Fruit fly (Drosophila melanogaster) whole organism, embryonic: Measurements from ENCODE around the gene Tnpo-SR.

Experiments
- Asciz ChIP-seq: fragments of 200-800 bp; sonication (Bioruptor generic); optimal IDR thresholded peaks from 2 replicates; lab custom pipeline; 2017; ENCODE audit warnings: missing biosample characterization, mild to moderate bottlenecking, missing genetic modification characterization, missing genetic modification reagents
- Bgb ChIP-seq: fragments of 200-800 bp; sonication (Bioruptor generic); IDR thresholded peaks from 2 replicates; pipeline ENCODE4 v1.3.6; 2022; ENCODE audit warnings: missing biosample characterization, missing genetic modification characterization; ENCODE audit not compliant: partially characterized antibody
- CG10267 ChIP-seq: fragments of 200-800 bp; sonication (Bioruptor generic); optimal IDR thresholded peaks from 2 replicates; lab custom pipeline; 2018; ENCODE audit warnings: missing biosample characterization, mild to moderate bottlenecking, missing genetic modification characterization, moderate library complexity
- CG11247 ChIP-seq: fragments of 200-800 bp; sonication (Bioruptor generic); IDR thresholded peaks from 2 replicates; pipeline ENCODE4 v1.3.6; 2022; ENCODE audit warnings: missing biosample characterization, missing genetic modification characterization
- CG14710 ChIP-seq: fragments of 200-800 bp; sonication (Bioruptor generic); optimal IDR thresholded peaks from 3 replicates; lab custom pipeline; 2019; ENCODE audit warnings: missing biosample characterization, mild to moderate bottlenecking, missing genetic modification characterization, moderate library complexity
- CG18476 ChIP-seq: fragments of 200-800 bp; sonication (Bioruptor generic); optimal IDR thresholded peaks from 2 replicates; lab custom pipeline; 2016; ENCODE audit warnings: missing biosample characterization, mild to moderate bottlenecking, missing genetic modification characterization
- CG2116 ChIP-seq: fragments of 200-800 bp; sonication (Bioruptor generic); optimal IDR thresholded peaks from 3 replicates; lab custom pipeline; 2018; ENCODE audit warnings: missing biosample characterization, mild to moderate bottlenecking, missing genetic modification characterization
- CG2199 ChIP-seq: fragments of 200-800 bp; sonication (Bioruptor generic); IDR thresholded peaks from 3 replicates; pipeline ENCODE4 v1.3.6; 2022; ENCODE audit warnings: missing biosample characterization, missing genetic modification characterization
- CG30431 ChIP-seq: fragments of 200-800 bp; sonication (Bioruptor generic); optimal IDR thresholded peaks from 2 replicates; lab custom pipeline; 2017; ENCODE audit warnings: missing biosample characterization, missing genetic modification characterization
- CG4617 ChIP-seq: fragments of 200-800 bp; sonication (Bioruptor generic); optimal IDR thresholded peaks from 3 replicates; lab custom pipeline; 2016; ENCODE audit warnings: missing biosample characterization, missing genetic modification characterization, borderline replicate concordance
- CG4707 ChIP-seq: fragments of 200-800 bp; sonication (Bioruptor generic); optimal IDR thresholded peaks from 2 replicates; lab custom pipeline; 2018; ENCODE audit warnings: missing biosample characterization, mild to moderate bottlenecking, missing genetic modification characterization, moderate library complexity
- CG6272 ChIP-seq: fragments of 200-800 bp; sonication (Bioruptor generic); IDR thresholded peaks from 2 replicates; pipeline ENCODE4 v1.3.6; 2022; ENCODE audit warnings: missing biosample characterization, missing genetic modification characterization
- CG6654 ChIP-seq: fragments of 200-800 bp; sonication (Bioruptor generic); optimal IDR thresholded peaks from 2 replicates; lab custom pipeline; 2017; ENCODE audit warnings: missing biosample characterization, mild to moderate bottlenecking, missing genetic modification characterization
- CG6791 ChIP-seq: fragments of 200-800 bp; sonication (Bioruptor generic); IDR thresholded peaks from 3 replicates; pipeline ENCODE4 v1.3.6; 2022; ENCODE audit warnings: missing biosample characterization, missing genetic modification characterization; ENCODE audit not compliant: partially characterized antibody
- CG7786 ChIP-seq: fragments of 200-800 bp; sonication (Bioruptor generic); optimal IDR thresholded peaks from 2 replicates; lab custom pipeline; 2016; ENCODE audit warnings: missing biosample characterization, missing genetic modification characterization
- CG7928 ChIP-seq: fragments of 200-800 bp; sonication (Bioruptor generic); optimal IDR thresholded peaks from 2 replicates; lab custom pipeline; 2017; ENCODE audit warnings: missing biosample characterization, mild to moderate bottlenecking, missing genetic modification characterization
- CG8359 ChIP-seq: fragments of 200-800 bp; sonication (Bioruptor generic); optimal IDR thresholded peaks from 2 replicates; lab custom pipeline; 2017; ENCODE audit warnings: missing biosample characterization, mild to moderate bottlenecking, missing genetic modification characterization, borderline replicate concordance
- Camta ChIP-seq: fragments of 200-800 bp; sonication (Bioruptor generic); optimal IDR thresholded peaks from 2 replicates; lab custom pipeline; 2016; ENCODE audit warnings: missing biosample characterization, missing genetic modification characterization
- Dbx ChIP-seq: fragments of 200-800 bp; sonication (Bioruptor generic); IDR thresholded peaks from 3 replicates; pipeline ENCODE4 v1.3.6; 2022; ENCODE audit warnings: missing biosample characterization, missing genetic modification characterization
- Dek ChIP-seq: fragments of 200-800 bp; sonication (Bioruptor generic); optimal IDR thresholded peaks from 3 replicates; lab custom pipeline; 2019; ENCODE audit warnings: missing biosample characterization, mild to moderate bottlenecking, missing genetic modification characterization, moderate library complexity
- Dref ChIP-seq: fragments of 200-800 bp; sonication (Bioruptor generic); IDR thresholded peaks from 2 replicates; pipeline ENCODE4 v1.3.6; 2022; ENCODE audit warnings: missing biosample characterization, missing genetic modification characterization
- E2f2 ChIP-seq: fragments of 200-800 bp; sonication (Bioruptor generic); IDR thresholded peaks from 2 replicates; pipeline ENCODE4 v1.3.6; 2022; ENCODE audit warnings: missing biosample characterization, missing genetic modification characterization
- ERR ChIP-seq: fragments of 200-800 bp; sonication (Bioruptor generic); optimal IDR thresholded peaks from 2 replicates; lab custom pipeline; 2016; ENCODE audit warnings: missing biosample characterization, missing genetic modification characterization
- Elba2 ChIP-seq: fragments of 200-800 bp; sonication (Bioruptor generic); optimal IDR thresholded peaks from 3 replicates; lab custom pipeline; 2016; ENCODE audit warnings: missing biosample characterization, missing genetic modification characterization
- Ets97D ChIP-seq: fragments of 200-800 bp; sonication (Bioruptor generic); optimal IDR thresholded peaks from 3 replicates; lab custom pipeline; 2016; ENCODE audit warnings: missing biosample characterization, missing genetic modification characterization
- Fer1 ChIP-seq: fragments of 200-800 bp; sonication (Bioruptor generic); optimal IDR thresholded peaks from 2 replicates; lab custom pipeline; 2017; ENCODE audit warnings: missing biosample characterization, mild to moderate bottlenecking, missing genetic modification characterization
- HHEX ChIP-seq: fragments of 200-800 bp; sonication (Bioruptor generic); optimal IDR thresholded peaks from 3 replicates; lab custom pipeline; 2017; ENCODE audit warnings: missing biosample characterization, mild to moderate bottlenecking, missing genetic modification characterization, missing genetic modification reagents
- Hand ChIP-seq: fragments of 200-800 bp; sonication (Bioruptor generic); optimal IDR thresholded peaks from 2 replicates; lab custom pipeline; 2017; ENCODE audit warnings: mild to moderate bottlenecking, missing biosample characterization, missing genetic modification reagents, missing genetic modification characterization
- MESR4 ChIP-seq: fragments of 200-800 bp; sonication (Bioruptor generic); optimal IDR thresholded peaks from 2 replicates; lab custom pipeline; 2018; ENCODE audit warnings: missing biosample characterization, mild to moderate bottlenecking, missing genetic modification characterization, moderate library complexity
- Opbp ChIP-seq: fragments of 200-800 bp; sonication (Bioruptor generic); IDR thresholded peaks from 3 replicates; pipeline ENCODE4 v1.3.6; 2022; ENCODE audit warnings: missing biosample characterization, missing genetic modification characterization; ENCODE audit not compliant: partially characterized antibody
- Pdp1 ChIP-seq, 2 experiments: fragments of 200-800 bp; sonication (Bioruptor generic); optimal IDR thresholded peaks; 3 replicates each; lab custom pipeline; 2016; ENCODE audit warnings: missing biosample characterization in 2 of 2, missing genetic modification characterization in 2 of 2, mild to moderate bottlenecking in 1 of 2, moderate library complexity in 1 of 2
- YL-1 ChIP-seq: fragments of 200-800 bp; sonication (Bioruptor generic); optimal IDR thresholded peaks from 3 replicates; lab custom pipeline; 2017; ENCODE audit warnings: missing biosample characterization, mild to moderate bottlenecking, missing genetic modification characterization
- bbx ChIP-seq: fragments of 200-800 bp; sonication (Bioruptor generic); IDR thresholded peaks from 2 replicates; pipeline ENCODE4 v1.3.6; 2022; ENCODE audit warnings: missing biosample characterization, missing genetic modification characterization; ENCODE audit not compliant: partially characterized antibody
- croc ChIP-seq: fragments of 200-800 bp; sonication (Bioruptor generic); conservative IDR thresholded peaks from 3 replicates; pipeline ENCODE4 v1.3.6; 2022; ENCODE audit warnings: missing biosample characterization, missing genetic modification characterization
- crp ChIP-seq, 2 experiments: fragments of 200-800 bp; sonication (Bioruptor generic); optimal IDR thresholded peaks; 2 replicates in 1 of 2; 3 replicates in 1 of 2; lab custom pipeline; 2017; ENCODE audit warnings: missing biosample characterization in 2 of 2, missing genetic modification characterization in 2 of 2, mild to moderate bottlenecking in 1 of 2, moderate library complexity in 1 of 2
- dan ChIP-seq: fragments of 200-800 bp; sonication (Bioruptor generic); IDR thresholded peaks from 2 replicates; pipeline ENCODE4 v1.3.6; 2022; ENCODE audit warnings: missing biosample characterization, missing genetic modification characterization
- fd64A ChIP-seq: fragments of 200-800 bp; sonication (Bioruptor generic); optimal IDR thresholded peaks from 3 replicates; lab custom pipeline; 2018; ENCODE audit warnings: missing biosample characterization, mild to moderate bottlenecking, missing genetic modification characterization
- fru ChIP-seq: fragments of >200 bp; optimal IDR thresholded peaks from 2 replicates; lab custom pipeline; 2017
- ftz-f1 ChIP-seq: fragments of 200-800 bp; sonication (Bioruptor generic); optimal IDR thresholded peaks from 2 replicates; lab custom pipeline; 2016; ENCODE audit warnings: missing biosample characterization, missing genetic modification characterization
- insv ChIP-seq, 2 experiments: fragments of 200-800 bp; sonication (Bioruptor generic); optimal IDR thresholded peaks; 3 replicates each; lab custom pipeline; 2016 to 2018; ENCODE audit warnings: missing biosample characterization in 2 of 2, missing genetic modification characterization in 2 of 2
- nerfin-2 ChIP-seq: fragments of 200-800 bp; sonication (Bioruptor generic); IDR thresholded peaks from 2 replicates; pipeline ENCODE4 v1.3.6; 2022; ENCODE audit warnings: missing biosample characterization, missing genetic modification characterization; ENCODE audit not compliant: partially characterized antibody
- otp ChIP-seq: fragments of 200-800 bp; sonication (Bioruptor generic); IDR thresholded peaks from 3 replicates; pipeline ENCODE4, ENCODE4 v1.3.6; 2022; ENCODE audit warnings: missing biosample characterization, missing genetic modification characterization
- sd ChIP-seq: fragments of 200-800 bp; sonication (Bioruptor generic); optimal IDR thresholded peaks from 3 replicates; lab custom pipeline; 2018; ENCODE audit warnings: missing biosample characterization, mild to moderate bottlenecking, missing genetic modification characterization, moderate library complexity
- seq ChIP-seq: fragments of 200-800 bp; sonication (Bioruptor generic); IDR thresholded peaks from 2 replicates; pipeline ENCODE4 v1.3.6; 2022; ENCODE audit warnings: missing biosample characterization, missing genetic modification characterization
- sr ChIP-seq: fragments of 200-800 bp; sonication (Bioruptor generic); IDR thresholded peaks from 3 replicates; pipeline ENCODE4 v1.3.6; 2022; ENCODE audit warnings: missing biosample characterization, missing genetic modification characterization
- stwl ChIP-seq: fragments of 200-800 bp; sonication (Bioruptor generic); optimal IDR thresholded peaks from 3 replicates; lab custom pipeline; 2018; ENCODE audit warnings: missing biosample characterization, mild to moderate bottlenecking, missing genetic modification characterization, moderate library complexity
- sug ChIP-seq: fragments of 200-800 bp; optimal IDR thresholded peaks from 2 replicates; lab custom pipeline; 2019; ENCODE audit warnings: missing biosample characterization, mild to moderate bottlenecking, missing genetic modification characterization, moderate library complexity
- tll ChIP-seq, 2 experiments: fragments of 200-800 bp in 1 of 2; fragments of >200 bp in 1 of 2; sonication (Bioruptor generic) in 1 of 2; optimal IDR thresholded peaks; 2 replicates each; lab custom pipeline; 2017 to 2019; ENCODE audit warnings: missing biosample characterization in 2 of 2, missing genetic modification characterization in 2 of 2, mild to moderate bottlenecking in 1 of 2, moderate library complexity in 1 of 2
- twi ChIP-seq: fragments of 200-800 bp; optimal IDR thresholded peaks from 2 replicates; lab custom pipeline; 2019; ENCODE audit warnings: missing biosample characterization, mild to moderate bottlenecking, missing genetic modification characterization, moderate library complexity
- tx ChIP-seq: fragments of 200-800 bp; sonication (Bioruptor generic); optimal IDR thresholded peaks from 2 replicates; lab custom pipeline; 2016; ENCODE audit warnings: missing biosample characterization, missing genetic modification characterization
- wek ChIP-seq: fragments of 200-800 bp; sonication (Bioruptor generic); optimal IDR thresholded peaks from 3 replicates; lab custom pipeline; 2018; ENCODE audit warnings: missing biosample characterization, mild to moderate bottlenecking, missing genetic modification characterization, moderate library complexity
- zfh1 ChIP-seq: fragments of 200-800 bp; sonication (Bioruptor generic); IDR thresholded peaks from 3 replicates; pipeline ENCODE4 v1.3.6; 2022; ENCODE audit warnings: missing biosample characterization, missing genetic modification characterization

The Tnpo-SR gene

dm6 chr2L:2739820-2740230 is 19.9 kb upstream of the Tnpo-SR start, which contains the start of gene Hrs (continued):
- TF ChIP-seq CG10267 (tag; lab: Kevin White, UChicago) = peak; percentile 54
- TF ChIP-seq fd64A (GFP tag; lab: Kevin White, UChicago) = no peak
- TF ChIP-seq CG6791 = 0 out of 3 replicates have a peak, but pooled peaks have one; percentile 51
- TF ChIP-seq wek (GFP tag; lab: Kevin White, UChicago) = no peak
- TF ChIP-seq Fer1 (GFP tag; lab: Kevin White, UChicago) = peak; percentile 45
- no peak for TF ChIP-seq CG7786
- no peak for TF ChIP-seq twi (tag; lab: Kevin White, UChicago)
- TF ChIP-seq CG14710 (tag; lab: Kevin White, UChicago) = peak; percentile 71
- peak; percentile 60; the same call in 1 of the 2 replicates for TF ChIP-seq bbx (GFP tag; lab: Robert Waterston, UW)
- peak; percentile 3 for TF ChIP-seq ERR (GFP tag; lab: Kevin White, UChicago)
- TF ChIP-seq YL-1 = peak; percentile 71
- TF ChIP-seq Pdp1 (GFP tag; optimal IDR thresholded peaks at IDR 0.05; lab: Kevin White, UChicago) = peak in 1 of 2 experiments; percentile 91
- TF ChIP-seq fru (lab: Kevin White, UChicago) = no peak
- TF ChIP-seq Bgb = no peak
- TF ChIP-seq tll (GFP tag; optimal IDR thresholded peaks at IDR 0.05; lab: Kevin White, UChicago) = peak in 1 of 2 experiments; percentile 24
- peak; percentile 62 for TF ChIP-seq Opbp (GFP tag; lab: Robert Waterston, UW)
- peak in 1 of 2 experiments; percentile 44 for TF ChIP-seq insv (GFP tag; optimal IDR thresholded peaks at IDR 0.05; lab: Kevin White, UChicago)
- TF ChIP-seq sr (GFP tag; lab: Robert Waterston, UW) = no peak
- TF ChIP-seq croc (GFP tag; lab: Robert Waterston, UW) = no peak
- TF ChIP-seq Dek = no peak
- peak; percentile 91 for TF ChIP-seq stwl
- TF ChIP-seq ftz-f1 = peak; percentile 39
- TF ChIP-seq Elba2 (GFP tag; lab: Kevin White, UChicago) = peak; percentile 64
- TF ChIP-seq CG2199 (GFP tag; lab: Robert Waterston, UW) = no peak
- peak; percentile 95 for TF ChIP-seq CG4617 (GFP tag; lab: Kevin White, UChicago)
- TF ChIP-seq sug (tag; lab: Kevin White, UChicago) = peak; percentile 40
- peak; percentile 67 for TF ChIP-seq Ets97D
- TF ChIP-seq tx = no peak
- TF ChIP-seq Dbx (GFP tag; lab: Robert Waterston, UW) = no peak
- peak; percentile 61 for TF ChIP-seq MESR4 (GFP tag; lab: Kevin White, UChicago)
- TF ChIP-seq CG8359 (GFP tag; lab: Kevin White, UChicago) = no peak
- TF ChIP-seq CG7928 = peak; percentile 21
- peak; percentile 97 for TF ChIP-seq sd (tag; lab: Kevin White, UChicago)
- no peak for TF ChIP-seq CG4707 (GFP tag; lab: Kevin White, UChicago)
- TF ChIP-seq Dref (GFP tag; lab: Robert Waterston, UW) = peak; percentile 28; the same call in 1 of the 2 replicates
- TF ChIP-seq Hand = no peak

dm6 chr2L:2744852-2745251 is 14.9 kb upstream of the Tnpo-SR start, which contains the start of the genes CG9961 and Cwc25:
CG9961 (minus strand) TSS chr2L:2744934.
Cwc25 (plus strand) TSS chr2L:2745098.
- TF ChIP-seq nerfin-2 (GFP tag; lab: Robert Waterston, UW) (no peak), CG18476 (GFP tag; lab: Kevin White, UChicago) (no peak), crp (GFP tag; optimal IDR thresholded peaks at IDR 0.05; lab: Kevin White, UChicago) (peak; percentile 48 to 88), seq (GFP tag; lab: Robert Waterston, UW) (no peak), CG6272 (GFP tag; lab: Robert Waterston, UW) (no peak), CG11247 (GFP tag; lab: Robert Waterston, UW) (no peak), Camta (GFP tag; lab: Kevin White, UChicago) (no peak), CG30431 (GFP tag; lab: Kevin White, UChicago) (no peak), HHEX (no peak), dan (GFP tag; lab: Robert Waterston, UW) (no peak), zfh1 (GFP tag; lab: Robert Waterston, UW) (no peak), E2f2 (GFP tag; lab: Robert Waterston, UW) (peak; percentile 64), CG2116 (peak; percentile 12), Dek (no peak), CG6654 (GFP tag; lab: Kevin White, UChicago) (no peak), Asciz (GFP tag; lab: Kevin White, UChicago) (no peak), otp (GFP tag; lab: Robert Waterston, UW) (no peak)
